Worm (Caenorhabditis elegans) whole organism, L1 larva: ENCODE results near the gene atg-9.

Experiments used
- Y116A8C.19 ChIP-seq: sonication (generic microtip); optimal IDR thresholded peaks from 2 replicates; lab custom pipeline; 2016; ENCODE audit warnings: missing compliant biosample characterization, missing genetic modification characterization, borderline replicate concordance
- aha-1 ChIP-seq: fragments of 150-350 bp; optimal IDR thresholded peaks from 2 replicates; lab custom pipeline; 2014; ENCODE audit warnings: missing biosample characterization, missing genetic modification characterization
- dpl-1 ChIP-seq, 3 experiments: fragments of 150-350 bp in 2 of 3; sonication (generic microtip) in 1 of 3; optimal IDR thresholded peaks; 2 replicates each; lab custom pipeline; 2014 to 2017; ENCODE audit warnings: missing biosample characterization in 3 of 3, missing genetic modification characterization in 3 of 3, missing genetic modification reagents in 3 of 3
- lin-13 ChIP-seq: fragments of 150-350 bp; optimal IDR thresholded peaks from 2 replicates; lab custom pipeline; 2014; ENCODE audit warnings: missing biosample characterization, missing genetic modification reagents, missing genetic modification characterization
- lin-39 ChIP-seq: fragments of 150-350 bp; optimal IDR thresholded peaks from 2 replicates; lab custom pipeline; 2014; ENCODE audit warnings: missing biosample characterization, missing genetic modification reagents, missing genetic modification characterization
- lsy-2 ChIP-seq, 2 experiments: fragments of 150-350 bp; optimal IDR thresholded peaks; 2 replicates each; lab custom pipeline; 2014; ENCODE audit warnings: missing biosample characterization in 2 of 2, missing genetic modification characterization in 2 of 2
- nhr-11 ChIP-seq: fragments of 150-350 bp; optimal IDR thresholded peaks from 2 replicates; lab custom pipeline; 2014; ENCODE audit warnings: missing biosample characterization, missing genetic modification characterization
- rnt-1 ChIP-seq: sonication (generic microtip); optimal IDR thresholded peaks from 2 replicates; lab custom pipeline; 2016; ENCODE audit warnings: mild to moderate bottlenecking, missing genetic modification characterization, moderate library complexity, missing compliant biosample characterization
- ztf-11 ChIP-seq, 2 experiments: sonication (generic microtip); optimal IDR thresholded peaks; 2 replicates each; lab custom pipeline; 2016 to 2017; ENCODE audit warnings: missing genetic modification characterization in 2 of 2, missing biosample characterization in 1 of 2, missing compliant biosample characterization in 1 of 2

- TF ChIP-seq lin-13 (GFP tag; lab: Kevin White, UChicago) (no peak), lin-39 (tag; lab: Kevin White, UChicago) (no peak), nhr-11 (tag; lab: Kevin White, UChicago) (no peak), aha-1 (tag; lab: Kevin White, UChicago) (no peak), Y116A8C.19 (no peak), dpl-1 (GFP tag; optimal IDR thresholded peaks at IDR 0.05; lab: Kevin White, UChicago) (no peak), rnt-1 (tag; lab: Kevin White, UChicago) (no peak), ztf-11 (tag; optimal IDR thresholded peaks at IDR 0.05; lab: Kevin White, UChicago) (no peak), lsy-2 (tag; optimal IDR thresholded peaks at IDR 0.05; lab: Kevin White, UChicago) (no peak)
Observed at ce11 chrV:351787-352186, 2.6 kb downstream of the atg-9 start.
